Worm (Caenorhabditis elegans) whole organism, L4 larva: Measurements from ENCODE around the gene him-14.
A peak's percentile ranks its signal among the peaks of the same experiment; 100 is the strongest.

Experiments
- D1046.2 ChIP-seq: fragments of 200-800 bp; sonication (Bioruptor generic); IDR thresholded peaks from 2 replicates; pipeline ENCODE4 v1.3.6; 2022; ENCODE audit warnings: missing genetic modification characterization, missing compliant biosample characterization
- F10B5.3 ChIP-seq: sonication (generic microtip); optimal IDR thresholded peaks from 2 replicates; lab custom pipeline; 2016; ENCODE audit warnings: mild to moderate bottlenecking, missing genetic modification characterization, missing compliant biosample characterization
- F49E8.2 ChIP-seq: sonication (generic microtip); optimal IDR thresholded peaks from 2 replicates; lab custom pipeline; 2016; ENCODE audit warnings: missing compliant biosample characterization, mild to moderate bottlenecking, missing genetic modification characterization, borderline replicate concordance
- T20F7.1 ChIP-seq: fragments of 200-800 bp; sonication (Bioruptor generic); optimal IDR thresholded peaks from 2 replicates; lab custom pipeline; 2018; ENCODE audit warnings: mild to moderate bottlenecking, missing genetic modification characterization, missing compliant biosample characterization
- ZK546.5 ChIP-seq, 2 experiments: sonication (generic microtip); optimal IDR thresholded peaks; 2 replicates each; lab custom pipeline; 2017; ENCODE audit warnings: missing biosample characterization in 2 of 2, missing genetic modification characterization in 2 of 2
- aly-2 ChIP-seq: sonication (generic microtip); optimal IDR thresholded peaks from 2 replicates; lab custom pipeline; 2018; ENCODE audit warnings: missing biosample characterization, missing genetic modification characterization
- ama-1 ChIP-seq: fragments of 150-350 bp; optimal IDR thresholded peaks from 2 replicates; lab custom pipeline; 2014; ENCODE audit warnings: inconsistent platforms, mixed read lengths
- arid-1 ChIP-seq: fragments of 200-800 bp; sonication (Bioruptor generic); conservative IDR thresholded peaks from 2 replicates; pipeline ENCODE4 v1.3.6; 2022; ENCODE audit warnings: missing genetic modification reagents, missing genetic modification characterization, missing compliant biosample characterization
- attf-4 ChIP-seq: sonication (generic microtip); optimal IDR thresholded peaks from 3 replicates; lab custom pipeline; 2017; ENCODE audit warnings: missing biosample characterization, missing genetic modification characterization
- ceh-20 ChIP-seq: fragments of 200-800 bp; sonication (Bioruptor generic); IDR thresholded peaks from 2 replicates; pipeline ENCODE4 v1.3.6; 2022; ENCODE audit warnings: missing genetic modification reagents, missing genetic modification characterization, missing compliant biosample characterization
- ceh-28 ChIP-seq: fragments of 150-350 bp; optimal IDR thresholded peaks from 2 replicates; lab custom pipeline; 2014; ENCODE audit warnings: missing biosample characterization, missing genetic modification reagents, missing genetic modification characterization
- ceh-62 ChIP-seq: sonication (generic microtip); optimal IDR thresholded peaks from 2 replicates; lab custom pipeline; 2017; ENCODE audit warnings: missing biosample characterization, missing genetic modification characterization
- ceh-82 ChIP-seq: sonication (generic microtip); optimal IDR thresholded peaks from 2 replicates; lab custom pipeline; 2017; ENCODE audit warnings: missing biosample characterization, missing genetic modification characterization
- cey-2 ChIP-seq: sonication (generic microtip); optimal IDR thresholded peaks from 3 replicates; lab custom pipeline; 2017; ENCODE audit warnings: missing genetic modification characterization, mild to moderate bottlenecking, missing compliant biosample characterization, antibody characterized with exemption, borderline replicate concordance; ENCODE audit not compliant: insufficient read depth
- daf-12 ChIP-seq: fragments of 150-350 bp; optimal IDR thresholded peaks from 2 replicates; lab custom pipeline; 2014; ENCODE audit warnings: missing biosample characterization, missing genetic modification reagents, missing genetic modification characterization
- daf-19 ChIP-seq: fragments of 200-800 bp; sonication (Bioruptor generic); conservative IDR thresholded peaks from 2 replicates; pipeline ENCODE4 v1.3.6; 2022; ENCODE audit warnings: missing genetic modification characterization, missing compliant biosample characterization
- dmd-6 ChIP-seq: fragments of 200-800 bp; sonication (Bioruptor generic); IDR thresholded peaks from 2 replicates; pipeline ENCODE4 v1.3.6; 2022; ENCODE audit warnings: missing genetic modification reagents, missing genetic modification characterization, missing compliant biosample characterization
- dmd-8 ChIP-seq: fragments of 200-800 bp; sonication (Bioruptor generic); IDR thresholded peaks from 2 replicates; pipeline ENCODE4 v1.3.6; 2022; ENCODE audit warnings: missing genetic modification characterization, missing compliant biosample characterization
- dve-1 ChIP-seq: sonication (generic microtip); optimal IDR thresholded peaks from 2 replicates; lab custom pipeline; 2017; ENCODE audit warnings: antibody characterized with exemption, mild to moderate bottlenecking, missing genetic modification characterization, missing compliant biosample characterization; ENCODE audit not compliant: insufficient read depth
- egl-43 ChIP-seq: fragments of 200-800 bp; sonication (Bioruptor generic); IDR thresholded peaks from 2 replicates; pipeline ENCODE4 v1.3.6; 2022; ENCODE audit warnings: missing genetic modification reagents, missing genetic modification characterization, missing compliant biosample characterization
- gei-8 ChIP-seq: fragments of 200-800 bp; sonication (Bioruptor generic); optimal IDR thresholded peaks from 2 replicates; lab custom pipeline; 2018; ENCODE audit warnings: mild to moderate bottlenecking, missing genetic modification characterization, missing compliant biosample characterization
- hlh-11 ChIP-seq: fragments of 200-800 bp; sonication (Bioruptor generic); optimal IDR thresholded peaks from 2 replicates; lab custom pipeline; 2018; ENCODE audit warnings: mild to moderate bottlenecking, missing genetic modification characterization, missing compliant biosample characterization
- lim-7 ChIP-seq: fragments of 200-800 bp; sonication (Bioruptor generic); IDR thresholded peaks from 2 replicates; pipeline ENCODE4 v1.3.6; 2022; ENCODE audit warnings: missing genetic modification characterization, missing compliant biosample characterization
- lin-1 ChIP-seq: fragments of 200-800 bp; sonication (Bioruptor generic); IDR thresholded peaks from 2 replicates; pipeline ENCODE4 v1.3.6; 2022; ENCODE audit warnings: missing genetic modification reagents, missing genetic modification characterization, missing compliant biosample characterization
- lin-29 ChIP-seq: fragments of 200-800 bp; sonication (Bioruptor generic); IDR thresholded peaks from 2 replicates; pipeline ENCODE4 v1.3.6; 2022; ENCODE audit warnings: missing genetic modification reagents, missing genetic modification characterization, missing compliant biosample characterization
- lin-38 ChIP-seq: fragments of 200-800 bp; sonication (Bioruptor generic); IDR thresholded peaks from 2 replicates; pipeline ENCODE4 v1.3.6; 2022; ENCODE audit warnings: missing genetic modification reagents, missing genetic modification characterization, missing compliant biosample characterization
- lin-39 ChIP-seq: fragments of 150-350 bp; optimal IDR thresholded peaks from 2 replicates; lab custom pipeline; 2014; ENCODE audit warnings: missing biosample characterization, missing genetic modification reagents, missing genetic modification characterization
- lsy-2 ChIP-seq, 2 experiments: fragments of 150-350 bp in 1 of 2; sonication (generic microtip) in 1 of 2; optimal IDR thresholded peaks; 2 replicates each; lab custom pipeline; 2014 to 2017; ENCODE audit warnings: missing biosample characterization in 2 of 2, missing genetic modification characterization in 2 of 2
- madf-5 ChIP-seq, 2 experiments: fragments of 200-800 bp; sonication (Bioruptor generic); IDR thresholded peaks; 2 replicates each; pipeline ENCODE4 v1.3.6; 2022; ENCODE audit warnings: missing compliant biosample characterization in 2 of 2, missing genetic modification characterization in 2 of 2
- madf-9 ChIP-seq: fragments of 200-800 bp; sonication (Bioruptor generic); conservative IDR thresholded peaks from 2 replicates; pipeline ENCODE4 v1.3.6; 2022; ENCODE audit warnings: missing genetic modification reagents, missing genetic modification characterization, missing compliant biosample characterization
- mdl-1 ChIP-seq, 2 experiments: fragments of 150-350 bp in 1 of 2; sonication (generic microtip) in 1 of 2; optimal IDR thresholded peaks; 2 replicates each; lab custom pipeline; 2014 to 2017; ENCODE audit warnings: missing biosample characterization in 2 of 2, missing genetic modification characterization in 2 of 2
- mes-2 ChIP-seq: sonication (generic microtip); optimal IDR thresholded peaks from 2 replicates; lab custom pipeline; 2016; ENCODE audit warnings: missing genotype, mild to moderate bottlenecking, missing genetic modification characterization, missing compliant biosample characterization; ENCODE audit not compliant: poor library complexity, severe bottlenecking
- mxl-3 ChIP-seq: fragments of 200-800 bp; sonication (Bioruptor generic); optimal IDR thresholded peaks from 2 replicates; lab custom pipeline; 2018; ENCODE audit warnings: mild to moderate bottlenecking, missing genetic modification characterization, missing compliant biosample characterization
- nhr-102 ChIP-seq: sonication (generic microtip); optimal IDR thresholded peaks from 2 replicates; lab custom pipeline; 2016; ENCODE audit warnings: mild to moderate bottlenecking, missing genetic modification characterization, moderate library complexity, missing compliant biosample characterization
- nhr-11 ChIP-seq: fragments of 150-350 bp; optimal IDR thresholded peaks from 2 replicates; lab custom pipeline; 2014; ENCODE audit warnings: missing biosample characterization, missing genetic modification characterization
- nhr-28 ChIP-seq: fragments of 150-350 bp; optimal IDR thresholded peaks from 2 replicates; lab custom pipeline; 2014; ENCODE audit warnings: missing biosample characterization, missing genetic modification characterization
- nhr-42 ChIP-seq: fragments of 200-800 bp; sonication (Bioruptor generic); IDR thresholded peaks from 2 replicates; pipeline ENCODE4 v1.3.6; 2022; ENCODE audit warnings: missing genetic modification characterization, missing compliant biosample characterization
- nhr-6 ChIP-seq: fragments of 150-350 bp; optimal IDR thresholded peaks from 2 replicates; lab custom pipeline; 2014; ENCODE audit warnings: missing biosample characterization, missing genetic modification characterization
- pqm-1 ChIP-seq: sonication (generic microtip); optimal IDR thresholded peaks from 2 replicates; lab custom pipeline; 2017; ENCODE audit warnings: missing biosample characterization, missing genetic modification characterization
- sdz-12 ChIP-seq: fragments of 200-800 bp; sonication (Bioruptor generic); optimal IDR thresholded peaks from 2 replicates; lab custom pipeline; 2018; ENCODE audit warnings: mild to moderate bottlenecking, missing genetic modification characterization, missing compliant biosample characterization
- skn-1 ChIP-seq: fragments of 150-350 bp; optimal IDR thresholded peaks from 2 replicates; lab custom pipeline; 2014; ENCODE audit warnings: missing biosample characterization, missing genetic modification characterization
- snpc-1.2 ChIP-seq: fragments of 200-800 bp; sonication (Bioruptor generic); IDR thresholded peaks from 2 replicates; pipeline ENCODE4 v1.3.6; 2022; ENCODE audit warnings: missing genetic modification reagents, missing genetic modification characterization, missing compliant biosample characterization
- snpc-4 ChIP-seq: fragments of 150-350 bp; optimal IDR thresholded peaks from 2 replicates; lab custom pipeline; 2014; ENCODE audit warnings: missing biosample characterization, missing genetic modification characterization
- spr-1 ChIP-seq: sonication (generic microtip); optimal IDR thresholded peaks from 2 replicates; lab custom pipeline; 2016; ENCODE audit warnings: mild to moderate bottlenecking, missing genetic modification characterization, missing compliant biosample characterization
- spr-3 ChIP-seq: fragments of 200-800 bp; sonication (Bioruptor generic); optimal IDR thresholded peaks from 2 replicates; lab custom pipeline; 2018; ENCODE audit warnings: mild to moderate bottlenecking, missing genetic modification characterization, missing compliant biosample characterization
- tra-1 ChIP-seq: fragments of 200-800 bp; sonication (Bioruptor generic); IDR thresholded peaks from 2 replicates; pipeline ENCODE4 v1.3.6; 2022; ENCODE audit warnings: missing genetic modification reagents, missing genetic modification characterization, missing compliant biosample characterization
- unc-130 ChIP-seq: sonication (generic microtip); optimal IDR thresholded peaks from 2 replicates; lab custom pipeline; 2016; ENCODE audit warnings: missing genetic modification reagents, missing genetic modification characterization, missing compliant biosample characterization
- unc-39 ChIP-seq: sonication (generic microtip); optimal IDR thresholded peaks from 2 replicates; lab custom pipeline; 2017; ENCODE audit warnings: missing biosample characterization, missing genetic modification characterization
- unc-62 ChIP-seq, 3 experiments: fragments of 150-350 bp in 1 of 3; sonication (generic microtip); optimal IDR thresholded peaks in 2 of 3; peaks in 1 of 3; 1 replicate in 1 of 3; 2 replicates in 2 of 3; lab custom pipeline; 2014 to 2017; ENCODE audit warnings: missing biosample characterization in 3 of 3, missing genetic modification characterization in 3 of 3, missing genetic modification reagents in 3 of 3, missing genotype in 1 of 3
- vab-7 ChIP-seq: fragments of 200-800 bp; sonication (Bioruptor generic); IDR thresholded peaks from 2 replicates; pipeline ENCODE4 v1.3.6; 2022; ENCODE audit warnings: missing genetic modification reagents, missing genetic modification characterization, missing compliant biosample characterization
- ztf-7 ChIP-seq: fragments of 150-350 bp; optimal IDR thresholded peaks from 2 replicates; lab custom pipeline; 2014; ENCODE audit warnings: missing biosample characterization, missing genetic modification characterization

him-14 gene

DNA sequence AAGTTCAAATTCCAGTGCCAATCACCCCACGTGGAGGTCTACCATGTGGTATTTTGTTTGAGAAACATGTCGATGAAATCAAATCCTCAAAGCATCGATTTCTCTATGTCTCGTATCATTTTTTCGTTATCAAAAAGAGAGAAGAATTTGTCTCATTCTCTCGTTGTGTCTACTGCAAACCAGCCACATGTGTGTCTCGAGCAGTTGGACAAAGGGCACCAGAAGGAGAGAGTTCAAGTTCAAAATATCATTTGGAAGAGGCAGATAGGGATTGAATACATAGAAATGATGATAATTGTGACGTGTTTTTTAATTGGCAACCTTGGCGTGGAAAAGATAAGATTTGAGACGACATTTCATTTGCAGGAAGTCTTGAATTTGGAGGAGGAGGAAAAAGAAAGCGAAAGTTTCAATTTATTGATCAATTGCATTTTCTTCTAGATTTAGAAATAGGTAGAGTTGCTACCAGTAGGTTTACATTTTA, 10.4 kb downstream of the him-14 start (continued):
- TF ChIP-seq daf-12 (tag; lab: Kevin White, UChicago), result no peak
- no peak for TF ChIP-seq nhr-6 (tag; lab: Kevin White, UChicago)
- no peak for TF ChIP-seq lin-39
- peak in 1 of 2 experiments; percentile 55 for TF ChIP-seq lsy-2 (tag; optimal IDR thresholded peaks at IDR 0.05; lab: Kevin White, UChicago)
- TF ChIP-seq skn-1, result no peak
- TF ChIP-seq mxl-3 (GFP tag; lab: Kevin White, UChicago), result peak; percentile 94
- peak; percentile 66 for TF ChIP-seq nhr-28 (tag; lab: Kevin White, UChicago)
- TF ChIP-seq dmd-6 (GFP tag; lab: Robert Waterston, UW), result peak; percentile 84
- no peak for TF ChIP-seq snpc-4
- TF ChIP-seq spr-3 (GFP tag; lab: Kevin White, UChicago), result no peak
- no peak for TF ChIP-seq ztf-7 (tag; lab: Kevin White, UChicago)
- no peak for TF ChIP-seq daf-19 (GFP tag; lab: Robert Waterston, UW)
- peak in 1 of 2 experiments; percentile 88 for TF ChIP-seq mdl-1 (tag; optimal IDR thresholded peaks at IDR 0.05; lab: Kevin White, UChicago)
- no peak for TF ChIP-seq ZK546.5 (tag; optimal IDR thresholded peaks at IDR 0.05; lab: Kevin White, UChicago)
- no peak for TF ChIP-seq ceh-82 (tag; lab: Kevin White, UChicago)
- peak; percentile 85 for TF ChIP-seq hlh-11
- TF ChIP-seq mes-2 (tag; lab: Kevin White, UChicago), result peak; percentile 37
- peak; percentile 69 for TF ChIP-seq dve-1 (tag; lab: Kevin White, UChicago)
- no peak for TF ChIP-seq ama-1
- no peak for TF ChIP-seq nhr-102 (tag; lab: Kevin White, UChicago)
- TF ChIP-seq nhr-42, result no peak
- TF ChIP-seq lim-7 (GFP tag; lab: Robert Waterston, UW), result no peak
- no peak for TF ChIP-seq dmd-8 (GFP tag; lab: Robert Waterston, UW)
- TF ChIP-seq lin-1 (GFP tag; lab: Robert Waterston, UW), result peak; percentile 42; the same call in 1 of the 2 replicates
- no peak for TF ChIP-seq D1046.2 (GFP tag; lab: Robert Waterston, UW)
- no peak for TF ChIP-seq unc-39 (tag; lab: Kevin White, UChicago)
- no peak for TF ChIP-seq sdz-12 (GFP tag; lab: Kevin White, UChicago)
- no peak for TF ChIP-seq gei-8
- no peak for TF ChIP-seq lin-29 (GFP tag; lab: Robert Waterston, UW)
- TF ChIP-seq attf-4 (tag; lab: Kevin White, UChicago), result no peak
- peak; percentile 67 for TF ChIP-seq cey-2 (tag; lab: Kevin White, UChicago)
- TF ChIP-seq F10B5.3 (tag; lab: Kevin White, UChicago), result no peak
- 0 out of 2 replicates have a peak, but pooled peaks have one; percentile 51 for TF ChIP-seq arid-1 (GFP tag; lab: Robert Waterston, UW)
- TF ChIP-seq nhr-11, result no peak
- TF ChIP-seq F49E8.2 (tag; lab: Kevin White, UChicago), result no peak
- no peak for TF ChIP-seq madf-5 (GFP tag; IDR thresholded peaks at IDR 0.05; lab: Robert Waterston, UW)
- TF ChIP-seq unc-130 (GFP tag; lab: Kevin White, UChicago), result no peak
- TF ChIP-seq ceh-20 (GFP tag; lab: Robert Waterston, UW), result no peak
- no peak for TF ChIP-seq T20F7.1 (GFP tag; lab: Kevin White, UChicago)
- peak; percentile 11; the same call in 1 of the 2 replicates for TF ChIP-seq lin-38
- no peak for TF ChIP-seq vab-7 (GFP tag; lab: Robert Waterston, UW)
- TF ChIP-seq tra-1 (GFP tag; lab: Robert Waterston, UW), result peak; percentile 63; the same call in 1 of the 2 replicates
- no peak for TF ChIP-seq ceh-62 (tag; lab: Kevin White, UChicago)
- TF ChIP-seq madf-9, result no peak
- TF ChIP-seq unc-62 (GFP tag; optimal IDR thresholded peaks at IDR 0.05 in 1 of 2; lab: Kevin White, UChicago), result peak in 1 of 2 experiments; percentile 82
- no peak for TF ChIP-seq unc-62 (tag; optimal IDR thresholded peaks at IDR 0.05; lab: Kevin White, UChicago)
- no peak for TF ChIP-seq egl-43 (GFP tag; lab: Robert Waterston, UW)
- no peak for TF ChIP-seq snpc-1.2 (GFP tag; lab: Robert Waterston, UW)
- no peak for TF ChIP-seq ceh-28 (tag; lab: Kevin White, UChicago)
- TF ChIP-seq pqm-1 (tag; lab: Kevin White, UChicago), result peak; percentile 57
- no peak for TF ChIP-seq spr-1 (tag; lab: Kevin White, UChicago)
- no peak for TF ChIP-seq aly-2
